Fruit fly (Drosophila melanogaster): ENCODE data around the gene CG17075.

Gene CG17075

dm6 chr2L:243819-244218, 23.5 kb downstream of the CG17075 start (continued):
- TF ChIP-seq fd85E (GFP tag; optimal IDR thresholded peaks at IDR 0.05) (no peak), CG31627 (GFP tag; optimal IDR thresholded peaks at IDR 0.05) (no peak), cyc (GFP tag; optimal IDR thresholded peaks at IDR 0.05) (no peak), CG6276 (GFP tag; optimal IDR thresholded peaks at IDR 0.05) (peak; percentile 79), CG6792 (GFP tag; optimal IDR thresholded peaks at IDR 0.05) (no peak), svp (GFP tag) (no peak), CG6854 (GFP tag; optimal IDR thresholded peaks at IDR 0.05) (no peak), CG34406 (GFP tag; optimal IDR thresholded peaks at IDR 0.05) (no peak), CG15336 (GFP tag; IDR thresholded peaks at IDR 0.05) (peak; percentile 92), acj6 (GFP tag; optimal IDR thresholded peaks at IDR 0.05) (no peak), CG10669 (GFP tag; optimal IDR thresholded peaks at IDR 0.05) (no peak), Hr4 (GFP tag; optimal IDR thresholded peaks at IDR 0.05) (peak; percentile 27), fd59A (GFP tag; optimal IDR thresholded peaks at IDR 0.05) (no peak), Lpt (GFP tag; optimal IDR thresholded peaks at IDR 0.05) (peak; percentile 80), OdsH (GFP tag; optimal IDR thresholded peaks at IDR 0.05) (no peak), dsx (GFP tag; optimal IDR thresholded peaks at IDR 0.05; ENCODE audit: poor library complexity, severe bottlenecking) (no peak), Smox (GFP tag; optimal IDR thresholded peaks at IDR 0.05) (no peak), CG16779 (tag; optimal IDR thresholded peaks at IDR 0.05) (peak; percentile 11), Sox15 (GFP tag; optimal IDR thresholded peaks at IDR 0.05) (no peak), pdm3 (GFP tag; optimal IDR thresholded peaks at IDR 0.05) (no peak), net (GFP tag; optimal IDR thresholded peaks at IDR 0.05) (peak; percentile 50), spab (GFP tag; optimal IDR thresholded peaks at IDR 0.05) (no peak), CG11902 (GFP tag; optimal IDR thresholded peaks at IDR 0.05) (no peak), Eip93F (GFP tag; optimal IDR thresholded peaks at IDR 0.05) (no peak), CG11762 (GFP tag; optimal IDR thresholded peaks at IDR 0.05; ENCODE audit: insufficient read depth) (no peak), CG9139 (GFP tag; optimal IDR thresholded peaks at IDR 0.05) (no peak), CG32006 (GFP tag; optimal IDR thresholded peaks at IDR 0.05) (peak; percentile 88), Ets21C (GFP tag; optimal IDR thresholded peaks at IDR 0.05) (no peak), eg (GFP tag; IDR thresholded peaks at IDR 0.05) (peak; percentile 90), Ets96B (tag; optimal IDR thresholded peaks at IDR 0.05) (no peak), achi (GFP tag; optimal IDR thresholded peaks at IDR 0.05) (no peak), Hr39 (GFP tag; optimal IDR thresholded peaks at IDR 0.05) (no peak), Met (GFP tag; optimal IDR thresholded peaks at IDR 0.05) (no peak), topi (GFP tag; optimal IDR thresholded peaks at IDR 0.05) (no peak), CG6808 (GFP tag; optimal IDR thresholded peaks at IDR 0.05) (no peak), Eip78C (GFP tag) (no peak), CG1621 (tag; optimal IDR thresholded peaks at IDR 0.05) (no peak), Eip75B (GFP tag; optimal IDR thresholded peaks at IDR 0.05) (no peak)

dm6 chr2L:243123-243522, 24.2 kb downstream of the CG17075 start:
- TF ChIP-seq CG34406 (GFP tag; optimal IDR thresholded peaks at IDR 0.05) (no peak), Eip75B (GFP tag; optimal IDR thresholded peaks at IDR 0.05) (no peak), esn (GFP tag; optimal IDR thresholded peaks at IDR 0.05) (no peak), CG10631 (GFP tag; optimal IDR thresholded peaks at IDR 0.05) (no peak), pdm3 (GFP tag; optimal IDR thresholded peaks at IDR 0.05) (no peak), ss (GFP tag; optimal IDR thresholded peaks at IDR 0.05) (no peak), CG8632 (GFP tag; optimal IDR thresholded peaks at IDR 0.05) (no peak), net (GFP tag; optimal IDR thresholded peaks at IDR 0.05) (no peak), fd59A (GFP tag; optimal IDR thresholded peaks at IDR 0.05) (no peak), Sox14 (GFP tag; optimal IDR thresholded peaks at IDR 0.05) (no peak), achi (GFP tag; optimal IDR thresholded peaks at IDR 0.05) (no peak), CG31627 (GFP tag; optimal IDR thresholded peaks at IDR 0.05) (no peak), CG3919 (GFP tag; optimal IDR thresholded peaks at IDR 0.05) (no peak), CG10669 (GFP tag; optimal IDR thresholded peaks at IDR 0.05) (no peak), CG1621 (tag; optimal IDR thresholded peaks at IDR 0.05) (no peak), dac (GFP tag; optimal IDR thresholded peaks at IDR 0.05) (no peak), Ets96B (tag; optimal IDR thresholded peaks at IDR 0.05) (no peak), CG7368 (GFP tag; optimal IDR thresholded peaks at IDR 0.05) (no peak), CG6163 (GFP tag; IDR thresholded peaks at IDR 0.05) (no peak), Hr39 (GFP tag; optimal IDR thresholded peaks at IDR 0.05) (no peak)
